Fruit fly (Drosophila melanogaster) whole organism, embryonic: ENCODE measurements around the gene Alms1a.

Experiments
- Antp ChIP-seq: fragments of 200-800 bp; sonication (Bioruptor generic); optimal IDR thresholded peaks from 3 replicates; lab custom pipeline; 2016; ENCODE audit warnings: missing biosample characterization, missing genetic modification characterization
- B-H2 ChIP-seq: fragments of 200-800 bp; sonication (Bioruptor generic); optimal IDR thresholded peaks from 2 replicates; lab custom pipeline; 2018; ENCODE audit warnings: missing biosample characterization, mild to moderate bottlenecking, missing genetic modification characterization
- Bteb2 ChIP-seq: fragments of 200-800 bp; sonication (Bioruptor generic); optimal IDR thresholded peaks from 2 replicates; lab custom pipeline; 2016; ENCODE audit warnings: missing biosample characterization, missing genetic modification characterization
- CG11085 ChIP-seq: fragments of 200-800 bp; sonication (Bioruptor generic); IDR thresholded peaks from 2 replicates; pipeline ENCODE4 v1.3.6; 2022; ENCODE audit warnings: missing biosample characterization, missing genetic modification characterization
- CG13123 ChIP-seq: fragments of 200-800 bp; sonication (Bioruptor generic); optimal IDR thresholded peaks from 2 replicates; lab custom pipeline; 2016; ENCODE audit warnings: missing biosample characterization, missing genetic modification characterization
- CG13287 ChIP-seq: fragments of 200-800 bp; sonication (Bioruptor generic); IDR thresholded peaks from 2 replicates; pipeline ENCODE4 v1.3.6; 2022; ENCODE audit warnings: missing biosample characterization, missing genetic modification characterization; ENCODE audit not compliant: partially characterized antibody
- CG15011 ChIP-seq: fragments of 200-800 bp; sonication (Bioruptor generic); optimal IDR thresholded peaks from 3 replicates; lab custom pipeline; 2018; ENCODE audit warnings: missing biosample characterization, mild to moderate bottlenecking, missing genetic modification characterization
- CG1602 ChIP-seq: fragments of 200-800 bp; sonication (Bioruptor generic); optimal IDR thresholded peaks from 3 replicates; lab custom pipeline; 2016; ENCODE audit warnings: missing biosample characterization, missing genetic modification characterization
- CG16779 ChIP-seq: fragments of 200-800 bp; sonication (Bioruptor generic); IDR thresholded peaks from 2 replicates; pipeline ENCODE4 v1.3.6; 2022; ENCODE audit warnings: missing biosample characterization, missing genetic modification characterization
- CG2875 ChIP-seq: fragments of 200-800 bp; sonication (Bioruptor generic); optimal IDR thresholded peaks from 2 replicates; lab custom pipeline; 2017; ENCODE audit warnings: missing biosample characterization, mild to moderate bottlenecking, missing genetic modification characterization, missing genetic modification reagents
- CG30431 ChIP-seq: fragments of 200-800 bp; sonication (Bioruptor generic); optimal IDR thresholded peaks from 2 replicates; lab custom pipeline; 2017; ENCODE audit warnings: missing biosample characterization, missing genetic modification characterization
- CG3847 ChIP-seq: fragments of 200-800 bp; sonication (Bioruptor generic); IDR thresholded peaks from 2 replicates; pipeline ENCODE4 v1.3.6; 2022; ENCODE audit warnings: missing biosample characterization, missing genetic modification characterization
- CG4360 ChIP-seq: fragments of 200-800 bp; sonication (Bioruptor generic); IDR thresholded peaks from 2 replicates; pipeline ENCODE4 v1.3.6; 2022; ENCODE audit warnings: missing biosample characterization, missing genetic modification characterization
- CG5180 ChIP-seq: fragments of 200-800 bp; sonication (Bioruptor generic); optimal IDR thresholded peaks from 3 replicates; lab custom pipeline; 2017; ENCODE audit warnings: missing biosample characterization, missing genetic modification characterization, mild to moderate bottlenecking, moderate library complexity, missing genetic modification reagents
- CG6175 ChIP-seq: fragments of 200-800 bp; sonication (Bioruptor generic); IDR thresholded peaks from 3 replicates; pipeline ENCODE4 v1.3.6; 2022; ENCODE audit warnings: missing biosample characterization, missing genetic modification characterization
- CG6791 ChIP-seq: fragments of 200-800 bp; sonication (Bioruptor generic); IDR thresholded peaks from 3 replicates; pipeline ENCODE4 v1.3.6; 2022; ENCODE audit warnings: missing biosample characterization, missing genetic modification characterization; ENCODE audit not compliant: partially characterized antibody
- CG6813 ChIP-seq: fragments of 200-800 bp; sonication (Bioruptor generic); optimal IDR thresholded peaks from 2 replicates; lab custom pipeline; 2017; ENCODE audit warnings: missing biosample characterization, missing genetic modification characterization, mild to moderate bottlenecking, moderate library complexity, missing genetic modification reagents
- Dip2 ChIP-seq: fragments of 200-800 bp; sonication (Bioruptor generic); IDR thresholded peaks from 2 replicates; pipeline ENCODE4 v1.3.6; 2022; ENCODE audit warnings: missing biosample characterization, missing genetic modification characterization
- Elba2 ChIP-seq: fragments of 200-800 bp; sonication (Bioruptor generic); optimal IDR thresholded peaks from 3 replicates; lab custom pipeline; 2016; ENCODE audit warnings: missing biosample characterization, missing genetic modification characterization
- Ets97D ChIP-seq: fragments of 200-800 bp; sonication (Bioruptor generic); optimal IDR thresholded peaks from 3 replicates; lab custom pipeline; 2016; ENCODE audit warnings: missing biosample characterization, missing genetic modification characterization
- Fer3 ChIP-seq: fragments of 200-800 bp; sonication (Bioruptor generic); optimal IDR thresholded peaks from 2 replicates; lab custom pipeline; 2018; ENCODE audit warnings: missing biosample characterization, mild to moderate bottlenecking, missing genetic modification characterization, moderate library complexity
- Gsc ChIP-seq: fragments of 200-800 bp; sonication (Bioruptor generic); IDR thresholded peaks from 2 replicates; pipeline ENCODE4 v1.3.6; 2022; ENCODE audit warnings: missing biosample characterization, missing genetic modification characterization
- HmgD ChIP-seq: fragments of 200-800 bp; sonication (Bioruptor generic); optimal IDR thresholded peaks from 3 replicates; lab custom pipeline; 2016; ENCODE audit warnings: missing biosample characterization, missing genetic modification characterization
- Hr51 ChIP-seq, 2 experiments: fragments of 200-800 bp; sonication (Bioruptor generic); optimal IDR thresholded peaks; 2 replicates in 1 of 2; 3 replicates in 1 of 2; lab custom pipeline; 2016 to 2018; ENCODE audit warnings: missing biosample characterization in 2 of 2, missing genetic modification characterization in 2 of 2, mild to moderate bottlenecking in 1 of 2, moderate library complexity in 1 of 2
- Hr78 ChIP-seq, 2 experiments: fragments of 200-800 bp in 1 of 2; fragments of >200 bp in 1 of 2; sonication (Bioruptor generic) in 1 of 2; optimal IDR thresholded peaks; 2 replicates each; lab custom pipeline; 2017 to 2019; ENCODE audit warnings: missing biosample characterization in 2 of 2, missing genetic modification characterization in 2 of 2, mild to moderate bottlenecking in 1 of 2, moderate library complexity in 1 of 2
- Max ChIP-seq: fragments of 200-800 bp; sonication (Bioruptor generic); optimal IDR thresholded peaks from 2 replicates; lab custom pipeline; 2016; ENCODE audit warnings: missing biosample characterization, mild to moderate bottlenecking, missing genetic modification characterization
- Sox100B ChIP-seq: fragments of 200-800 bp; sonication (Bioruptor generic); optimal IDR thresholded peaks from 3 replicates; lab custom pipeline; 2018; ENCODE audit warnings: missing biosample characterization, mild to moderate bottlenecking, missing genetic modification characterization
- Spps ChIP-seq: fragments of 200-800 bp; sonication (Bioruptor generic); optimal IDR thresholded peaks from 2 replicates; lab custom pipeline; 2018; ENCODE audit warnings: missing biosample characterization, mild to moderate bottlenecking, missing genetic modification characterization
- ara ChIP-seq: fragments of 200-800 bp; sonication (Bioruptor generic); IDR thresholded peaks from 2 replicates; pipeline ENCODE4 v1.3.6; 2022; ENCODE audit warnings: missing biosample characterization, missing genetic modification characterization
- br ChIP-seq: fragments of >200 bp; optimal IDR thresholded peaks from 2 replicates; lab custom pipeline; 2017
- corto ChIP-seq: fragments of 200-800 bp; sonication (Bioruptor generic); optimal IDR thresholded peaks from 2 replicates; lab custom pipeline; 2016; ENCODE audit warnings: missing biosample characterization, mild to moderate bottlenecking, missing genetic modification characterization, moderate library complexity
- croc ChIP-seq: fragments of 200-800 bp; sonication (Bioruptor generic); conservative IDR thresholded peaks from 3 replicates; pipeline ENCODE4 v1.3.6; 2022; ENCODE audit warnings: missing biosample characterization, missing genetic modification characterization
- crp ChIP-seq, 2 experiments: fragments of 200-800 bp; sonication (Bioruptor generic); optimal IDR thresholded peaks; 2 replicates in 1 of 2; 3 replicates in 1 of 2; lab custom pipeline; 2017; ENCODE audit warnings: missing biosample characterization in 2 of 2, missing genetic modification characterization in 2 of 2, mild to moderate bottlenecking in 1 of 2, moderate library complexity in 1 of 2
- ewg ChIP-seq: fragments of 200-800 bp; sonication (Bioruptor generic); optimal IDR thresholded peaks from 3 replicates; lab custom pipeline; 2017; ENCODE audit warnings: mild to moderate bottlenecking, missing biosample characterization, missing genetic modification reagents, missing genetic modification characterization
- exex ChIP-seq: fragments of 200-800 bp; sonication (Bioruptor generic); optimal IDR thresholded peaks from 4 replicates; lab custom pipeline; 2018; ENCODE audit warnings: missing biosample characterization, mild to moderate bottlenecking, missing genetic modification characterization, moderate library complexity
- gcm2 ChIP-seq: fragments of 200-800 bp; sonication (Bioruptor generic); optimal IDR thresholded peaks from 2 replicates; lab custom pipeline; 2016; ENCODE audit warnings: missing biosample characterization, missing genetic modification characterization
- gro ChIP-seq: fragments of 200-800 bp; sonication (Bioruptor generic); optimal IDR thresholded peaks from 2 replicates; lab custom pipeline; 2016; ENCODE audit warnings: missing biosample characterization, missing genetic modification characterization
- her ChIP-seq: fragments of 200-800 bp; sonication (Bioruptor generic); optimal IDR thresholded peaks from 2 replicates; lab custom pipeline; 2016; ENCODE audit warnings: missing biosample characterization, missing genetic modification characterization
- hkb ChIP-seq, 2 experiments: fragments of 200-800 bp in 1 of 2; fragments of >200 bp in 1 of 2; sonication (Bioruptor generic) in 1 of 2; IDR thresholded peaks in 1 of 2; optimal IDR thresholded peaks in 1 of 2; 2 replicates each; pipeline versions ENCODE4 v1.3.6 to Lab custom; 2017 to 2022; ENCODE audit warnings: missing biosample characterization in 1 of 2, missing genetic modification characterization in 1 of 2
- ken ChIP-seq: fragments of 200-800 bp; sonication (Bioruptor generic); IDR thresholded peaks from 3 replicates; pipeline ENCODE4 v1.3.6; 2022; ENCODE audit warnings: missing biosample characterization, missing genetic modification characterization
- lmd ChIP-seq: fragments of 200-800 bp; sonication (Bioruptor generic); IDR thresholded peaks from 2 replicates; pipeline ENCODE4 v1.3.6; 2022; ENCODE audit warnings: missing biosample characterization, missing genetic modification characterization
- lola ChIP-seq, 3 experiments: fragments of >200 bp in 2 of 3; fragments of 200-800 bp in 1 of 3; sonication (Bioruptor generic) in 1 of 3; optimal IDR thresholded peaks; 2 replicates each; lab custom pipeline; 2017 to 2019; ENCODE audit warnings: missing biosample characterization in 3 of 3, missing genetic modification characterization in 3 of 3, mild to moderate bottlenecking in 1 of 3, moderate library complexity in 1 of 3
- nmo ChIP-seq: fragments of 200-800 bp; sonication (Bioruptor generic); optimal IDR thresholded peaks from 2 replicates; lab custom pipeline; 2018; ENCODE audit warnings: missing biosample characterization, mild to moderate bottlenecking, missing genetic modification characterization, moderate library complexity
- pita ChIP-seq: fragments of 200-800 bp; sonication (Bioruptor generic); optimal IDR thresholded peaks from 2 replicates; lab custom pipeline; 2017; ENCODE audit warnings: missing biosample characterization, mild to moderate bottlenecking, missing genetic modification characterization
- slp2 ChIP-seq: fragments of 200-800 bp; sonication (Bioruptor generic); optimal IDR thresholded peaks from 2 replicates; lab custom pipeline; 2016; ENCODE audit warnings: missing biosample characterization, missing genetic modification characterization
- sob ChIP-seq: fragments of 200-800 bp; sonication (Bioruptor generic); IDR thresholded peaks from 2 replicates; pipeline ENCODE4 v1.3.6; 2022; ENCODE audit warnings: missing biosample characterization, missing genetic modification characterization
- tup ChIP-seq: fragments of 200-800 bp; sonication (Bioruptor generic); optimal IDR thresholded peaks from 2 replicates; lab custom pipeline; 2016; ENCODE audit warnings: missing biosample characterization, mild to moderate bottlenecking, missing genetic modification characterization, moderate library complexity
- zfh1 ChIP-seq: fragments of 200-800 bp; sonication (Bioruptor generic); IDR thresholded peaks from 3 replicates; pipeline ENCODE4 v1.3.6; 2022; ENCODE audit warnings: missing biosample characterization, missing genetic modification characterization

The Alms1a gene

dm6 chrX:4616865-4617669 lies 18.7 kb downstream of the Alms1a start, which contains the start of gene peb (continued):
- TF ChIP-seq pita (GFP tag; lab: Kevin White, UChicago) (no peak), CG5180 (GFP tag; lab: Kevin White, UChicago) (no peak), Elba2 (GFP tag; lab: Kevin White, UChicago) (peak; percentile 13), CG30431 (GFP tag; lab: Kevin White, UChicago) (peak; percentile 50), CG13287 (GFP tag; lab: Robert Waterston, UW) (peak; percentile 45; the same call in 1 of the 2 replicates), Hr78 (GFP tag; optimal IDR thresholded peaks at IDR 0.05; lab: Kevin White, UChicago) (peak in 1 of 2 experiments; percentile 38), Gsc (GFP tag; lab: Robert Waterston, UW) (no peak), croc (GFP tag; lab: Robert Waterston, UW) (peak; percentile 71), ken (peak; percentile 21; the same call in 1 of the 3 replicates), Hr51 (GFP tag; optimal IDR thresholded peaks at IDR 0.05; lab: Kevin White, UChicago) (peak in 1 of 2 experiments; percentile 24), CG16779 (GFP tag; lab: Robert Waterston, UW) (no peak), B-H2 (GFP tag; lab: Kevin White, UChicago) (no peak), crp (GFP tag; optimal IDR thresholded peaks at IDR 0.05; lab: Kevin White, UChicago) (no peak), CG6791 (GFP tag; lab: Robert Waterston, UW) (no peak), CG13123 (GFP tag; lab: Kevin White, UChicago) (no peak), lmd (peak; percentile 75), gcm2 (no peak), zfh1 (GFP tag; lab: Robert Waterston, UW) (peak; percentile 67), Antp (GFP tag; lab: Kevin White, UChicago) (peak; percentile 63), ewg (GFP tag; lab: Kevin White, UChicago) (no peak), Max (peak; percentile 37), Sox100B (GFP tag; lab: Kevin White, UChicago) (peak; percentile 59), CG1602 (GFP tag; lab: Kevin White, UChicago) (peak; percentile 66), CG6175 (GFP tag; lab: Robert Waterston, UW) (no peak), gro (GFP tag; lab: Kevin White, UChicago) (no peak), exex (tag; lab: Kevin White, UChicago) (no peak), lola (GFP tag; optimal IDR thresholded peaks at IDR 0.05; lab: Kevin White, UChicago) (peak in 1 of 3 experiments; percentile 83), CG11085 (GFP tag; lab: Robert Waterston, UW) (no peak), hkb (optimal IDR thresholded peaks at IDR 0.05; lab: Kevin White, UChicago) (no peak), hkb (GFP tag; IDR thresholded peaks at IDR 0.05; lab: Robert Waterston, UW) (0 out of 2 replicates have a peak, but pooled peaks have one; percentile 12), Bteb2 (GFP tag; lab: Kevin White, UChicago) (no peak), CG2875 (peak; percentile 17), CG4360 (GFP tag; lab: Robert Waterston, UW) (no peak), nmo (peak; percentile 89), corto (GFP tag; lab: Kevin White, UChicago) (no peak), HmgD (GFP tag; lab: Kevin White, UChicago) (no peak), her (no peak), CG15011 (no peak), tup (GFP tag; lab: Kevin White, UChicago) (no peak), Spps (tag; lab: Kevin White, UChicago) (peak; percentile 29), ara (peak; percentile 28; the same call in 1 of the 2 replicates), br (no peak), Fer3 (no peak), Dip2 (GFP tag; lab: Robert Waterston, UW) (no peak), Ets97D (GFP tag; lab: Kevin White, UChicago) (peak; percentile 34), slp2 (GFP tag; lab: Kevin White, UChicago) (peak; percentile 13), sob (GFP tag; lab: Robert Waterston, UW) (no peak), CG6813 (GFP tag; lab: Kevin White, UChicago) (no peak), CG3847 (no peak)
